Worm (Caenorhabditis elegans) whole organism, L1 larva: ENCODE measurements around the gene mrpl-53.

Experiments
- C34B4.2 ChIP-seq: sonication (generic microtip); optimal IDR thresholded peaks from 2 replicates; lab custom pipeline; 2017; ENCODE audit warnings: mild to moderate bottlenecking, missing genetic modification characterization, missing compliant biosample characterization
- F16B12.6 ChIP-seq: fragments of 150-350 bp; optimal IDR thresholded peaks from 2 replicates; lab custom pipeline; 2014; ENCODE audit warnings: missing biosample characterization, missing genetic modification characterization
- Y116A8C.19 ChIP-seq: sonication (generic microtip); optimal IDR thresholded peaks from 2 replicates; lab custom pipeline; 2016; ENCODE audit warnings: missing compliant biosample characterization, missing genetic modification characterization, borderline replicate concordance
- aly-2 ChIP-seq: fragments of 150-350 bp; optimal IDR thresholded peaks from 2 replicates; lab custom pipeline; 2014; ENCODE audit warnings: missing biosample characterization, missing genetic modification characterization
- ceh-8 ChIP-seq: fragments of 200-800 bp; sonication (Bioruptor generic); optimal IDR thresholded peaks from 2 replicates; lab custom pipeline; 2018; ENCODE audit warnings: mild to moderate bottlenecking, missing genetic modification characterization, moderate library complexity, missing compliant biosample characterization
- ceh-90 ChIP-seq: sonication (generic microtip); optimal IDR thresholded peaks from 2 replicates; lab custom pipeline; 2016; ENCODE audit warnings: missing genetic modification characterization, missing compliant biosample characterization
- ces-1 ChIP-seq: fragments of 150-350 bp; optimal IDR thresholded peaks from 2 replicates; lab custom pipeline; 2014; ENCODE audit warnings: missing biosample characterization, missing genetic modification reagents, missing genetic modification characterization
- efl-1 ChIP-seq, 4 experiments: fragments of 150-350 bp; optimal IDR thresholded peaks in 3 of 4; peaks in 1 of 4; 1 replicate in 1 of 4; 2 replicates in 3 of 4; lab custom pipeline; 2014; ENCODE audit warnings: missing biosample characterization in 2 of 4, missing genetic modification characterization in 2 of 4, missing genetic modification reagents in 2 of 4
- egl-13 ChIP-seq: sonication (generic microtip); optimal IDR thresholded peaks from 2 replicates; lab custom pipeline; 2016; ENCODE audit warnings: missing genotype, missing genetic modification reagents, missing genetic modification characterization, missing compliant biosample characterization
- egl-27 ChIP-seq, 2 experiments: fragments of 150-350 bp in 1 of 2; sonication (generic microtip); optimal IDR thresholded peaks; 3 replicates each; lab custom pipeline; 2017 to 2018; ENCODE audit warnings: missing biosample characterization in 2 of 2, missing genetic modification characterization in 2 of 2, missing genetic modification reagents in 2 of 2
- fos-1 ChIP-seq: fragments of 150-350 bp; optimal IDR thresholded peaks from 2 replicates; lab custom pipeline; 2014; ENCODE audit warnings: missing biosample characterization, missing genetic modification characterization
- grh-1 ChIP-seq: fragments of 200-800 bp; sonication (Bioruptor generic); IDR thresholded peaks from 2 replicates; pipeline ENCODE4 v1.3.6; 2022; ENCODE audit warnings: missing genetic modification reagents, missing genetic modification characterization, missing compliant biosample characterization
- lin-35 ChIP-seq, 2 experiments: fragments of 150-350 bp; optimal IDR thresholded peaks; 2 replicates each; lab custom pipeline; 2014; ENCODE audit warnings: missing biosample characterization in 2 of 2, missing genetic modification characterization in 2 of 2, missing genetic modification reagents in 2 of 2
- lin-39 ChIP-seq: fragments of 150-350 bp; optimal IDR thresholded peaks from 2 replicates; lab custom pipeline; 2014; ENCODE audit warnings: missing biosample characterization, missing genetic modification reagents, missing genetic modification characterization
- lir-3 ChIP-seq: sonication (generic microtip); optimal IDR thresholded peaks from 2 replicates; lab custom pipeline; 2016; ENCODE audit warnings: mild to moderate bottlenecking, missing genetic modification characterization, moderate library complexity, missing compliant biosample characterization; ENCODE audit not compliant: poor library complexity
- lsy-2 ChIP-seq, 2 experiments: fragments of 150-350 bp; optimal IDR thresholded peaks; 2 replicates each; lab custom pipeline; 2014; ENCODE audit warnings: missing biosample characterization in 2 of 2, missing genetic modification characterization in 2 of 2
- mdl-1 ChIP-seq, 2 experiments: fragments of 150-350 bp; optimal IDR thresholded peaks; 2 replicates each; lab custom pipeline; 2014 to 2017; ENCODE audit warnings: missing biosample characterization in 2 of 2, missing genetic modification characterization in 2 of 2, inconsistent platforms in 1 of 2
- mef-2 ChIP-seq: fragments of 150-350 bp; optimal IDR thresholded peaks from 2 replicates; lab custom pipeline; 2014; ENCODE audit warnings: missing biosample characterization, missing genetic modification characterization
- mep-1 ChIP-seq: fragments of 150-350 bp; optimal IDR thresholded peaks from 2 replicates; lab custom pipeline; 2014; ENCODE audit warnings: missing biosample characterization, missing genetic modification characterization
- nhr-11 ChIP-seq: fragments of 150-350 bp; optimal IDR thresholded peaks from 2 replicates; lab custom pipeline; 2014; ENCODE audit warnings: missing biosample characterization, missing genetic modification characterization
- nhr-28 ChIP-seq: fragments of 150-350 bp; optimal IDR thresholded peaks from 2 replicates; lab custom pipeline; 2014; ENCODE audit warnings: missing biosample characterization, missing genetic modification characterization
- nhr-71 ChIP-seq: sonication (generic microtip); optimal IDR thresholded peaks from 2 replicates; lab custom pipeline; 2016; ENCODE audit warnings: mild to moderate bottlenecking, missing genetic modification characterization, moderate library complexity, missing compliant biosample characterization
- nhr-85 ChIP-seq: sonication (generic microtip); peaks from one replicate; lab custom pipeline; 2016; ENCODE audit warnings: missing genetic modification characterization, inconsistent platforms, missing compliant biosample characterization
- nhr-90 ChIP-seq: sonication (generic microtip); optimal IDR thresholded peaks from 2 replicates; lab custom pipeline; 2016; ENCODE audit warnings: mild to moderate bottlenecking, missing genetic modification characterization, missing compliant biosample characterization; ENCODE audit not compliant: poor library complexity
- pag-3 ChIP-seq: sonication (generic microtip); optimal IDR thresholded peaks from 2 replicates; lab custom pipeline; 2017; ENCODE audit warnings: missing genetic modification characterization, mild to moderate bottlenecking, missing compliant biosample characterization, antibody characterized with exemption, borderline replicate concordance; ENCODE audit not compliant: insufficient read depth
- pax-3 ChIP-seq: fragments of 200-800 bp; sonication (Bioruptor generic); optimal IDR thresholded peaks from 2 replicates; lab custom pipeline; 2018; ENCODE audit warnings: mild to moderate bottlenecking, missing genetic modification characterization, moderate library complexity, missing compliant biosample characterization
- snpc-4 ChIP-seq: fragments of 150-350 bp; optimal IDR thresholded peaks from 2 replicates; lab custom pipeline; 2014; ENCODE audit warnings: missing biosample characterization, missing genetic modification characterization
- sox-4 ChIP-seq: sonication (generic microtip); optimal IDR thresholded peaks from 2 replicates; lab custom pipeline; 2016; ENCODE audit warnings: missing genetic modification characterization, missing compliant biosample characterization
- unc-30 ChIP-seq: sonication (generic microtip); optimal IDR thresholded peaks from 2 replicates; lab custom pipeline; 2017; ENCODE audit warnings: missing biosample characterization, missing genetic modification characterization
- unc-98 ChIP-seq: fragments of 200-800 bp; sonication (Bioruptor generic); IDR thresholded peaks from 2 replicates; pipeline ENCODE4 v1.3.6; 2022; ENCODE audit warnings: missing genetic modification characterization, missing compliant biosample characterization
- zag-1 ChIP-seq: fragments of 150-350 bp; optimal IDR thresholded peaks from 2 replicates; lab custom pipeline; 2014; ENCODE audit warnings: missing biosample characterization, missing genetic modification characterization
- zip-4 ChIP-seq: fragments of 200-800 bp; sonication (Bioruptor generic); optimal IDR thresholded peaks from 2 replicates; lab custom pipeline; 2018; ENCODE audit warnings: mild to moderate bottlenecking, missing genetic modification characterization, moderate library complexity, missing compliant biosample characterization

mrpl-53 gene

ce11 chrII:9597516-9598047 lies at the start of gene mrpl-53:
mrpl-53 (plus strand) TSS chrII:9597622.
- no peak for TF ChIP-seq efl-1 (optimal IDR thresholded peaks at IDR 0.05; lab: Kevin White, UChicago)
- peak in 1 of 2 experiments; percentile 66 for TF ChIP-seq efl-1 (GFP tag; optimal IDR thresholded peaks at IDR 0.05 in 1 of 2; lab: Kevin White, UChicago)
- TF ChIP-seq lsy-2 (tag; optimal IDR thresholded peaks at IDR 0.05; lab: Kevin White, UChicago) = no peak
- TF ChIP-seq ceh-8 (GFP tag; lab: Kevin White, UChicago) = no peak
- TF ChIP-seq zip-4 (GFP tag; lab: Kevin White, UChicago) = no peak
- peak in 1 of 2 experiments; percentile 1 for TF ChIP-seq lin-35 (GFP tag; optimal IDR thresholded peaks at IDR 0.05; lab: Kevin White, UChicago)
- no peak for TF ChIP-seq snpc-4
- TF ChIP-seq nhr-71 = peak; percentile 29
- TF ChIP-seq egl-27 (tag; optimal IDR thresholded peaks at IDR 0.05; lab: Kevin White, UChicago) = no peak
- TF ChIP-seq nhr-90 (tag; lab: Kevin White, UChicago) = peak; percentile 52

DNA sequence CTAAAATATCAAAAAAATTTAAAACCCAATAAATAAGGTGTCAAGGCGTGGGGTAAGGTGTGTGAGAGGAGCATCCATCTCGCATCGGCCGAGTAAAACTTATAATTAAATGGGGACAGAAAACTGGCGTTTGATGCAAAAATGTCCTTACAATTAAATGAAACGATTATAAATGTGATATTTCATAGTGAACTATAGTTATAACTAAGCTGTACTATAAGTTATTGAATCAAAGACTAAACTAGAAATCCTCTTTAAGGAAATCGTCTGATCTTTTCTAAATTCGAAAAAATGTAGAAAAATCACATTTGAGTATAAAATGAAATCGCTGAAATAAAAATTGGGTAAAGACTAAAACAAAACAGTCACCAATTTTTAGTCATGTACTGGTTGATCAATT lies 46.7 kb upstream of the mrpl-53 start, which contains the start of gene sra-6:
TSS of gene sra-6 (minus strand) at position 101 of the 400 bp plus-strand sequence.
- TF ChIP-seq ces-1 (GFP tag; lab: Kevin White, UChicago) (no peak), grh-1 (GFP tag; lab: Robert Waterston, UW) (no peak), fos-1 (no peak), pax-3 (no peak), lir-3 (tag; lab: Kevin White, UChicago) (no peak), nhr-28 (tag; lab: Kevin White, UChicago) (no peak), nhr-11 (tag; lab: Kevin White, UChicago) (no peak), mdl-1 (tag; optimal IDR thresholded peaks at IDR 0.05; lab: Kevin White, UChicago) (no peak), egl-13 (tag; lab: Kevin White, UChicago) (no peak), nhr-85 (tag; lab: Kevin White, UChicago) (no peak), sox-4 (no peak), ceh-90 (tag; lab: Kevin White, UChicago) (no peak), unc-30 (tag; lab: Kevin White, UChicago) (no peak), F16B12.6 (tag; lab: Kevin White, UChicago) (no peak), unc-98 (GFP tag; lab: Robert Waterston, UW) (no peak), lin-35 (GFP tag; optimal IDR thresholded peaks at IDR 0.05; lab: Kevin White, UChicago) (no peak)

- TF ChIP-seq efl-1 (optimal IDR thresholded peaks at IDR 0.05; lab: Kevin White, UChicago) (no peak), efl-1 (GFP tag; optimal IDR thresholded peaks at IDR 0.05 in 1 of 2; lab: Kevin White, UChicago) (peak in 1 of 2 experiments; percentile 43), nhr-71 (no peak)
These were observed 45.9 kb upstream of the mrpl-53 start, which contains the start of gene F35H8.12 for ce11 chrII:9551536-9551935. F35H8.12 (plus strand) TSS chrII:9551836.

- TF ChIP-seq C34B4.2 (tag; lab: Kevin White, UChicago) (no peak), sox-4 (no peak), mep-1 (tag; lab: Kevin White, UChicago) (no peak), aly-2 (tag; lab: Kevin White, UChicago) (no peak), zag-1 (tag; lab: Kevin White, UChicago) (no peak), lin-39 (tag; lab: Kevin White, UChicago) (no peak), Y116A8C.19 (tag; lab: Kevin White, UChicago) (no peak), pag-3 (tag; lab: Kevin White, UChicago) (no peak), nhr-71 (no peak), mef-2 (tag; lab: Kevin White, UChicago) (no peak), unc-30 (tag; lab: Kevin White, UChicago) (no peak), lsy-2 (tag; optimal IDR thresholded peaks at IDR 0.05; lab: Kevin White, UChicago) (no peak)
These were observed 44.2 kb upstream of the mrpl-53 start, which contains the start of gene F35H8.1 for ce11 chrII:9553179-9553578. F35H8.1 (minus strand) TSS chrII:9553279.
